Fruit fly (Drosophila melanogaster) whole organism, embryonic: ENCODE data around the gene CG10710.
A peak's percentile ranks its signal among the peaks of the same experiment; 100 is the strongest.

Experiments
- Asciz ChIP-seq: fragments of 200-800 bp; sonication (Bioruptor generic); optimal IDR thresholded peaks from 2 replicates; lab custom pipeline; 2017; ENCODE audit warnings: missing biosample characterization, mild to moderate bottlenecking, missing genetic modification characterization, missing genetic modification reagents
- CG11398 ChIP-seq: fragments of 200-800 bp; sonication (Bioruptor generic); optimal IDR thresholded peaks from 2 replicates; lab custom pipeline; 2016; ENCODE audit warnings: missing biosample characterization, missing genetic modification characterization
- CG12071 ChIP-seq: fragments of 200-800 bp; sonication (Bioruptor generic); optimal IDR thresholded peaks from 3 replicates; lab custom pipeline; 2018; ENCODE audit warnings: missing biosample characterization, mild to moderate bottlenecking, missing genetic modification characterization
- CG12942 ChIP-seq: fragments of 200-800 bp; sonication (Bioruptor generic); optimal IDR thresholded peaks from 3 replicates; lab custom pipeline; 2016; ENCODE audit warnings: missing biosample characterization, missing genetic modification characterization
- CG13894 ChIP-seq: fragments of 200-800 bp; sonication (Bioruptor generic); optimal IDR thresholded peaks from 3 replicates; lab custom pipeline; 2018; ENCODE audit warnings: missing biosample characterization, mild to moderate bottlenecking, missing genetic modification characterization, moderate library complexity
- CG14014 ChIP-seq: fragments of 200-800 bp; sonication (Bioruptor generic); IDR thresholded peaks from 2 replicates; pipeline ENCODE4 v1.3.6; 2022; ENCODE audit warnings: missing biosample characterization, missing genetic modification characterization
- CG14860 ChIP-seq: fragments of 200-800 bp; sonication (Bioruptor generic); IDR thresholded peaks from 3 replicates; pipeline ENCODE4 v1.3.6; 2022; ENCODE audit warnings: missing biosample characterization, missing genetic modification characterization; ENCODE audit not compliant: partially characterized antibody
- CG17612 ChIP-seq: fragments of 200-800 bp; sonication (Bioruptor generic); IDR thresholded peaks from 2 replicates; pipeline ENCODE4 v1.3.6; 2022; ENCODE audit warnings: missing biosample characterization, missing genetic modification characterization
- CG2120 ChIP-seq: fragments of 200-800 bp; sonication (Bioruptor generic); optimal IDR thresholded peaks from 3 replicates; lab custom pipeline; 2016; ENCODE audit warnings: missing biosample characterization, missing genetic modification characterization
- CG2202 ChIP-seq: fragments of 200-800 bp; sonication (Bioruptor generic); optimal IDR thresholded peaks from 2 replicates; lab custom pipeline; 2018; ENCODE audit warnings: missing biosample characterization, mild to moderate bottlenecking, missing genetic modification characterization
- CG31224 ChIP-seq: fragments of 200-800 bp; sonication (Bioruptor generic); IDR thresholded peaks from 2 replicates; pipeline ENCODE4 v1.3.6; 2022; ENCODE audit warnings: missing biosample characterization, missing genetic modification characterization
- CG4707 ChIP-seq: fragments of 200-800 bp; sonication (Bioruptor generic); optimal IDR thresholded peaks from 2 replicates; lab custom pipeline; 2018; ENCODE audit warnings: missing biosample characterization, mild to moderate bottlenecking, missing genetic modification characterization, moderate library complexity
- CG4854 ChIP-seq: fragments of 200-800 bp; sonication (Bioruptor generic); optimal IDR thresholded peaks from 2 replicates; lab custom pipeline; 2016; ENCODE audit warnings: missing biosample characterization, missing genetic modification characterization, inconsistent platforms
- CG6654 ChIP-seq: fragments of 200-800 bp; sonication (Bioruptor generic); optimal IDR thresholded peaks from 2 replicates; lab custom pipeline; 2017; ENCODE audit warnings: missing biosample characterization, mild to moderate bottlenecking, missing genetic modification characterization
- CG7745 ChIP-seq: fragments of 200-800 bp; sonication (Bioruptor generic); optimal IDR thresholded peaks from 2 replicates; lab custom pipeline; 2018; ENCODE audit warnings: missing biosample characterization, mild to moderate bottlenecking, missing genetic modification characterization, moderate library complexity
- CG7928 ChIP-seq: fragments of 200-800 bp; sonication (Bioruptor generic); optimal IDR thresholded peaks from 2 replicates; lab custom pipeline; 2017; ENCODE audit warnings: missing biosample characterization, mild to moderate bottlenecking, missing genetic modification characterization
- CG7987 ChIP-seq: fragments of 200-800 bp; sonication (Bioruptor generic); optimal IDR thresholded peaks from 2 replicates; lab custom pipeline; 2018; ENCODE audit warnings: missing biosample characterization, mild to moderate bottlenecking, missing genetic modification characterization, moderate library complexity
- CG9727 ChIP-seq: fragments of 200-800 bp; sonication (Bioruptor generic); optimal IDR thresholded peaks from 3 replicates; lab custom pipeline; 2017; ENCODE audit warnings: missing biosample characterization, mild to moderate bottlenecking, missing genetic modification characterization
- Camta ChIP-seq: fragments of 200-800 bp; sonication (Bioruptor generic); optimal IDR thresholded peaks from 2 replicates; lab custom pipeline; 2016; ENCODE audit warnings: missing biosample characterization, missing genetic modification characterization
- D ChIP-seq, 2 experiments: fragments of 200-800 bp in 1 of 2; fragments of >200 bp in 1 of 2; sonication (Bioruptor generic) in 1 of 2; optimal IDR thresholded peaks; 2 replicates in 1 of 2; 3 replicates in 1 of 2; lab custom pipeline; 2017; ENCODE audit warnings: mild to moderate bottlenecking in 1 of 2, missing biosample characterization in 1 of 2, missing genetic modification characterization in 1 of 2, missing genetic modification reagents in 1 of 2
- Dll ChIP-seq: fragments of 200-800 bp; sonication (Bioruptor generic); IDR thresholded peaks from 4 replicates; pipeline ENCODE4 v1.3.6; 2022; ENCODE audit warnings: missing biosample characterization, missing genetic modification characterization; ENCODE audit not compliant: partially characterized antibody
- E2f1 ChIP-seq: fragments of 200-800 bp; sonication (Bioruptor generic); IDR thresholded peaks from 2 replicates; pipeline ENCODE4 v1.3.6; 2022; ENCODE audit warnings: missing biosample characterization, missing genetic modification characterization
- HLH3B ChIP-seq: fragments of 200-800 bp; sonication (Bioruptor generic); IDR thresholded peaks from 2 replicates; pipeline ENCODE4 v1.3.6; 2022; ENCODE audit warnings: missing biosample characterization, missing genetic modification characterization
- HLH54F ChIP-seq: fragments of 200-800 bp; sonication (Bioruptor generic); optimal IDR thresholded peaks from 3 replicates; lab custom pipeline; 2016; ENCODE audit warnings: missing biosample characterization, missing genetic modification characterization
- Rx ChIP-seq: fragments of 200-800 bp; sonication (Bioruptor generic); IDR thresholded peaks from 2 replicates; pipeline ENCODE4 v1.3.6; 2022; ENCODE audit warnings: missing biosample characterization, missing genetic modification characterization
- Side ChIP-seq: fragments of 200-800 bp; sonication (Bioruptor generic); optimal IDR thresholded peaks from 2 replicates; lab custom pipeline; 2016; ENCODE audit warnings: missing biosample characterization, missing genetic modification characterization
- Xrp1 ChIP-seq: fragments of 200-800 bp; sonication (Bioruptor generic); IDR thresholded peaks from 2 replicates; pipeline ENCODE4 v1.3.6; 2022; ENCODE audit warnings: missing biosample characterization, missing genetic modification characterization
- ase ChIP-seq: fragments of 200-800 bp; sonication (Bioruptor generic); IDR thresholded peaks from 3 replicates; pipeline ENCODE4 v1.3.6; 2022; ENCODE audit warnings: missing biosample characterization, missing genetic modification characterization
- cas ChIP-seq: fragments of 200-800 bp; sonication (Bioruptor generic); IDR thresholded peaks from 2 replicates; pipeline ENCODE4 v1.3.6; 2022; ENCODE audit warnings: missing biosample characterization, missing genetic modification characterization
- chif ChIP-seq, 2 experiments: fragments of 200-800 bp; sonication (Bioruptor generic); optimal IDR thresholded peaks; 3 replicates each; lab custom pipeline; 2016; ENCODE audit warnings: missing biosample characterization in 2 of 2, missing genetic modification characterization in 2 of 2
- chn ChIP-seq: fragments of 200-800 bp; sonication (Bioruptor generic); optimal IDR thresholded peaks from 2 replicates; lab custom pipeline; 2016; ENCODE audit warnings: missing biosample characterization, missing genetic modification characterization
- danr ChIP-seq: fragments of 200-800 bp; sonication (Bioruptor generic); IDR thresholded peaks from 2 replicates; pipeline ENCODE4 v1.3.6; 2022; ENCODE audit warnings: missing biosample characterization, missing genetic modification characterization
- dysf ChIP-seq: fragments of 200-800 bp; sonication (Bioruptor generic); IDR thresholded peaks from 3 replicates; pipeline ENCODE4 v1.3.6; 2022; ENCODE audit warnings: missing biosample characterization, missing genetic modification characterization
- emc ChIP-seq: fragments of 200-800 bp; sonication (Bioruptor generic); optimal IDR thresholded peaks from 2 replicates; lab custom pipeline; 2016; ENCODE audit warnings: missing biosample characterization, missing genetic modification characterization
- fru ChIP-seq: fragments of >200 bp; optimal IDR thresholded peaks from 2 replicates; lab custom pipeline; 2017
- gfzf ChIP-seq: fragments of 200-800 bp; sonication (Bioruptor generic); optimal IDR thresholded peaks from 2 replicates; lab custom pipeline; 2016; ENCODE audit warnings: missing biosample characterization, mild to moderate bottlenecking, missing genetic modification characterization, moderate library complexity
- jing ChIP-seq: fragments of 200-800 bp; sonication (Bioruptor generic); optimal IDR thresholded peaks from 2 replicates; lab custom pipeline; 2018; ENCODE audit warnings: missing biosample characterization, mild to moderate bottlenecking, missing genetic modification characterization
- jumu ChIP-seq: fragments of 200-800 bp; sonication (Bioruptor generic); optimal IDR thresholded peaks from 3 replicates; lab custom pipeline; 2016; ENCODE audit warnings: missing biosample characterization, missing genetic modification characterization
- lola ChIP-seq, 3 experiments: fragments of >200 bp in 2 of 3; fragments of 200-800 bp in 1 of 3; sonication (Bioruptor generic) in 1 of 3; optimal IDR thresholded peaks; 2 replicates each; lab custom pipeline; 2017 to 2019; ENCODE audit warnings: missing biosample characterization in 3 of 3, missing genetic modification characterization in 3 of 3, mild to moderate bottlenecking in 1 of 3, moderate library complexity in 1 of 3
- maf-S ChIP-seq: fragments of 200-800 bp; sonication (Bioruptor generic); optimal IDR thresholded peaks from 2 replicates; lab custom pipeline; 2016; ENCODE audit warnings: missing biosample characterization, missing genetic modification characterization
- mld ChIP-seq: fragments of 200-800 bp; sonication (Bioruptor generic); IDR thresholded peaks from 3 replicates; pipeline ENCODE4 v1.3.6; 2022; ENCODE audit warnings: missing biosample characterization, missing genetic modification characterization; ENCODE audit not compliant: partially characterized antibody
- pita ChIP-seq: fragments of 200-800 bp; sonication (Bioruptor generic); optimal IDR thresholded peaks from 2 replicates; lab custom pipeline; 2017; ENCODE audit warnings: missing biosample characterization, mild to moderate bottlenecking, missing genetic modification characterization
- sd ChIP-seq: fragments of 200-800 bp; sonication (Bioruptor generic); optimal IDR thresholded peaks from 3 replicates; lab custom pipeline; 2018; ENCODE audit warnings: missing biosample characterization, mild to moderate bottlenecking, missing genetic modification characterization, moderate library complexity
- slbo ChIP-seq: fragments of 200-800 bp; sonication (Bioruptor generic); IDR thresholded peaks from 2 replicates; pipeline ENCODE4 v1.3.6; 2022; ENCODE audit warnings: missing biosample characterization, missing genetic modification characterization
- tgo ChIP-seq: fragments of 200-800 bp; sonication (Bioruptor generic); IDR thresholded peaks from 3 replicates; pipeline ENCODE4 v1.3.6; 2022; ENCODE audit warnings: missing biosample characterization, missing genetic modification characterization
- vnd ChIP-seq: fragments of 200-800 bp; sonication (Bioruptor generic); IDR thresholded peaks from 3 replicates; pipeline ENCODE4 v1.3.6; 2022; ENCODE audit warnings: missing biosample characterization, missing genetic modification characterization; ENCODE audit not compliant: partially characterized antibody

CG10710 gene

dm6 chr3L:13513112-13513538, 6.3 kb downstream of the CG10710 start, which contains the start of the genes Vps36 and Liprin-beta (continued):
- no peak for TF ChIP-seq CG4707
- no peak for TF ChIP-seq CG6654
- TF ChIP-seq CG12071 (GFP tag; lab: Kevin White, UChicago) = no peak
- TF ChIP-seq HLH54F = peak; percentile 94
- no peak for TF ChIP-seq fru
- TF ChIP-seq Dll = peak; percentile 99
- TF ChIP-seq CG13894 (tag; lab: Kevin White, UChicago) = no peak
- TF ChIP-seq Asciz (GFP tag; lab: Kevin White, UChicago) = no peak
- TF ChIP-seq CG14014 (GFP tag; lab: Robert Waterston, UW) = peak; percentile 88
- TF ChIP-seq D (optimal IDR thresholded peaks at IDR 0.05; lab: Kevin White, UChicago) = no peak
- TF ChIP-seq D (GFP tag; optimal IDR thresholded peaks at IDR 0.05; lab: Kevin White, UChicago) = no peak
- peak; percentile 22 for TF ChIP-seq CG7987
- TF ChIP-seq CG7745 (tag; lab: Kevin White, UChicago) = no peak
- TF ChIP-seq gfzf (GFP tag; lab: Kevin White, UChicago) = peak; percentile 26
- peak; percentile 85 for TF ChIP-seq E2f1
- TF ChIP-seq lola (GFP tag; optimal IDR thresholded peaks at IDR 0.05; lab: Kevin White, UChicago) = peak in 1 of 3 experiments; percentile 85
- peak; percentile 89 for TF ChIP-seq dysf (GFP tag; lab: Robert Waterston, UW)
- TF ChIP-seq CG4854 (GFP tag; lab: Kevin White, UChicago) = no peak
- TF ChIP-seq Side (GFP tag; lab: Kevin White, UChicago) = peak; percentile 88
- peak; percentile 83 for TF ChIP-seq CG11398
- TF ChIP-seq CG31224 (GFP tag; lab: Robert Waterston, UW) = peak; percentile 70
- TF ChIP-seq ase (GFP tag; lab: Robert Waterston, UW) = peak; percentile 83
- peak; percentile 89 for TF ChIP-seq Camta (GFP tag; lab: Kevin White, UChicago)
- TF ChIP-seq CG7928 (GFP tag; lab: Kevin White, UChicago) = peak; percentile 53
- peak; percentile 97 for TF ChIP-seq vnd (GFP tag; lab: Robert Waterston, UW)
- peak; percentile 77 for TF ChIP-seq cas (GFP tag; lab: Robert Waterston, UW)
- peak; percentile 62 for TF ChIP-seq CG2202 (tag; lab: Kevin White, UChicago)
- TF ChIP-seq mld (GFP tag; lab: Robert Waterston, UW) = peak; percentile 72; the same call in 1 of the 3 replicates
- peak; percentile 91 for TF ChIP-seq chn
- peak; percentile 83 for TF ChIP-seq CG9727 (GFP tag; lab: Kevin White, UChicago)
- TF ChIP-seq chif (GFP tag; optimal IDR thresholded peaks at IDR 0.05; lab: Kevin White, UChicago) = peak; percentile 88 to 94
- peak; percentile 89 for TF ChIP-seq HLH3B
- TF ChIP-seq CG14860 (GFP tag; lab: Robert Waterston, UW) = peak; percentile 98
- peak; percentile 76 for TF ChIP-seq danr (GFP tag; lab: Robert Waterston, UW)
- TF ChIP-seq CG17612 (GFP tag; lab: Robert Waterston, UW) = peak; percentile 65
- TF ChIP-seq jing (GFP tag; lab: Kevin White, UChicago) = peak; percentile 54
- peak; percentile 92 for TF ChIP-seq jumu (GFP tag; lab: Kevin White, UChicago)
- peak; percentile 60 for TF ChIP-seq Rx
- TF ChIP-seq emc (GFP tag; lab: Kevin White, UChicago) = peak; percentile 65
- peak; percentile 90 for TF ChIP-seq maf-S (GFP tag; lab: Kevin White, UChicago)
- TF ChIP-seq tgo (GFP tag; lab: Robert Waterston, UW) = peak; percentile 87
- peak; percentile 91 for TF ChIP-seq CG12942
- no peak for TF ChIP-seq pita (GFP tag; lab: Kevin White, UChicago)
- TF ChIP-seq sd (tag; lab: Kevin White, UChicago) = no peak
- peak; percentile 97 for TF ChIP-seq slbo (GFP tag; lab: Robert Waterston, UW)
- TF ChIP-seq CG2120 = peak; percentile 97
- peak; percentile 86 for TF ChIP-seq Xrp1 (GFP tag; lab: Robert Waterston, UW)
